Fruit fly (Drosophila melanogaster) whole organism, adult: ENCODE results near the gene CG14118.

Experiments
- CG11617 ChIP-seq: fragments of 200-800 bp; sonication (Bioruptor generic); optimal IDR thresholded peaks from 2 replicates; lab custom pipeline; 2017; ENCODE audit warnings: mild to moderate bottlenecking, missing biosample characterization, missing genetic modification reagents, missing genetic modification characterization
- CG12768 ChIP-seq: fragments of 200-800 bp; sonication (Bioruptor generic); optimal IDR thresholded peaks from 2 replicates; lab custom pipeline; 2017; ENCODE audit warnings: missing biosample characterization, missing genetic modification characterization, mild to moderate bottlenecking, moderate library complexity, missing genetic modification reagents
- CG14711 ChIP-seq: fragments of 200-800 bp; sonication (Bioruptor generic); optimal IDR thresholded peaks from 2 replicates; lab custom pipeline; 2018; ENCODE audit warnings: missing biosample characterization, mild to moderate bottlenecking, missing genetic modification characterization, moderate library complexity
- CG1620 ChIP-seq: fragments of 200-800 bp; sonication (Bioruptor generic); optimal IDR thresholded peaks from 2 replicates; lab custom pipeline; 2016; ENCODE audit warnings: missing biosample characterization, missing genetic modification characterization
- CG33017 ChIP-seq: fragments of 200-800 bp; sonication (Bioruptor generic); optimal IDR thresholded peaks from 2 replicates; lab custom pipeline; 2018; ENCODE audit warnings: missing biosample characterization, mild to moderate bottlenecking, missing genetic modification characterization, moderate library complexity
- CG5204 ChIP-seq: fragments of 200-800 bp; sonication (Bioruptor generic); optimal IDR thresholded peaks from 2 replicates; lab custom pipeline; 2016; ENCODE audit warnings: missing biosample characterization, missing genetic modification characterization
- CG7045 ChIP-seq: fragments of 200-800 bp; sonication (Bioruptor generic); optimal IDR thresholded peaks from 2 replicates; lab custom pipeline; 2017; ENCODE audit warnings: missing biosample characterization, mild to moderate bottlenecking, missing genetic modification characterization
- CG7101 ChIP-seq: fragments of 200-800 bp; sonication (Bioruptor generic); optimal IDR thresholded peaks from 2 replicates; lab custom pipeline; 2018; ENCODE audit warnings: missing biosample characterization, mild to moderate bottlenecking, missing genetic modification characterization, moderate library complexity
- Clk ChIP-seq: fragments of 200-800 bp; sonication (Bioruptor generic); optimal IDR thresholded peaks from 2 replicates; lab custom pipeline; 2017; ENCODE audit warnings: missing biosample characterization, missing genetic modification characterization
- Crg-1 ChIP-seq: fragments of 200-800 bp; sonication (Bioruptor generic); optimal IDR thresholded peaks from 2 replicates; lab custom pipeline; 2016; ENCODE audit warnings: missing biosample characterization, missing genetic modification characterization
- Hr96 ChIP-seq: fragments of 200-800 bp; sonication (Bioruptor generic); optimal IDR thresholded peaks from 2 replicates; lab custom pipeline; 2016; ENCODE audit warnings: missing biosample characterization, missing genetic modification characterization
- Mnt ChIP-seq: fragments of 200-800 bp; sonication (Bioruptor generic); optimal IDR thresholded peaks from 2 replicates; lab custom pipeline; 2016; ENCODE audit warnings: missing biosample characterization, mild to moderate bottlenecking, missing genetic modification characterization
- bab1 ChIP-seq: fragments of 200-800 bp; sonication (Bioruptor generic); optimal IDR thresholded peaks from 3 replicates; lab custom pipeline; 2019; ENCODE audit warnings: missing biosample characterization, mild to moderate bottlenecking, missing genetic modification characterization, moderate library complexity
- cic ChIP-seq: fragments of 200-800 bp; sonication (Bioruptor generic); optimal IDR thresholded peaks from 2 replicates; lab custom pipeline; 2017; ENCODE audit warnings: missing biosample characterization, mild to moderate bottlenecking, missing genetic modification characterization, moderate library complexity
- cnc ChIP-seq, 2 experiments: fragments of >200 bp; optimal IDR thresholded peaks; 2 replicates each; lab custom pipeline; 2017
- kay ChIP-seq: fragments of 200-800 bp; sonication (Bioruptor generic); peaks from one replicate; lab custom pipeline; 2016; ENCODE audit warnings: missing biosample characterization, missing genetic modification characterization, borderline replicate concordance
- ovo ChIP-seq: fragments of 200-800 bp; sonication (Bioruptor generic); optimal IDR thresholded peaks from 2 replicates; lab custom pipeline; 2016; ENCODE audit warnings: missing biosample characterization, missing genetic modification characterization
- pad ChIP-seq: fragments of 200-800 bp; sonication (Bioruptor generic); optimal IDR thresholded peaks from 3 replicates; lab custom pipeline; 2017; ENCODE audit warnings: missing biosample characterization, missing genetic modification characterization, mild to moderate bottlenecking, moderate library complexity, missing genetic modification reagents
- tj ChIP-seq: fragments of 200-800 bp; sonication (Bioruptor generic); optimal IDR thresholded peaks from 3 replicates; lab custom pipeline; 2017; ENCODE audit warnings: missing biosample characterization, mild to moderate bottlenecking, missing genetic modification characterization, moderate library complexity
- toe ChIP-seq: fragments of 200-800 bp; sonication (Bioruptor generic); optimal IDR thresholded peaks from 2 replicates; lab custom pipeline; 2016; ENCODE audit warnings: missing biosample characterization, missing genetic modification characterization

CG14118 gene

dm6 chr3L:12902579-12903228, 10.2 kb downstream of the CG14118 start, which contains the start of gene CG12520:
CG12520 (minus strand) TSS chr3L:12902737.
- TF ChIP-seq CG33017 (tag; lab: Kevin White, UChicago) = no peak
- peak; percentile 10 for TF ChIP-seq bab1
- TF ChIP-seq kay (GFP tag; lab: Kevin White, UChicago) = peak; percentile 89

- TF ChIP-seq Clk (GFP tag; lab: Kevin White, UChicago) (no peak), Crg-1 (GFP tag; lab: Kevin White, UChicago) (no peak), CG12768 (no peak), ovo (GFP tag; lab: Kevin White, UChicago) (no peak), CG1620 (GFP tag; lab: Kevin White, UChicago) (no peak), pad (GFP tag; lab: Kevin White, UChicago) (no peak), CG7101 (tag; lab: Kevin White, UChicago) (no peak), cnc (optimal IDR thresholded peaks at IDR 0.05; lab: Kevin White, UChicago) (no peak), CG14711 (tag; lab: Kevin White, UChicago) (no peak)
Observed at dm6 chr3L:12903611-12904010, 11.2 kb downstream of the CG14118 start, which contains the start of gene CG32117. CG32117 (minus strand) TSS chr3L:12903711.

- peak; percentile 93 for TF ChIP-seq CG11617 (GFP tag; lab: Kevin White, UChicago)
- peak; percentile 86 for TF ChIP-seq toe (GFP tag; lab: Kevin White, UChicago)
- TF ChIP-seq kay (GFP tag; lab: Kevin White, UChicago) = peak; percentile 93
- peak; percentile 68 for TF ChIP-seq Mnt (GFP tag; lab: Kevin White, UChicago)
- peak; percentile 95 for TF ChIP-seq CG14711 (tag; lab: Kevin White, UChicago)
- peak; percentile 66 for TF ChIP-seq CG1620 (GFP tag; lab: Kevin White, UChicago)
- peak; percentile 93 for TF ChIP-seq bab1
- TF ChIP-seq pad (GFP tag; lab: Kevin White, UChicago) = peak; percentile 86
- peak; percentile 74 for TF ChIP-seq cic (GFP tag; lab: Kevin White, UChicago)
- TF ChIP-seq CG5204 (GFP tag; lab: Kevin White, UChicago) = peak; percentile 93
- no peak for TF ChIP-seq cnc (optimal IDR thresholded peaks at IDR 0.05; lab: Kevin White, UChicago)
- TF ChIP-seq Hr96 (GFP tag; lab: Kevin White, UChicago) = peak; percentile 80
- TF ChIP-seq CG12768 = peak; percentile 98
- peak; percentile 97 for TF ChIP-seq CG7101 (tag; lab: Kevin White, UChicago)
- TF ChIP-seq CG33017 (tag; lab: Kevin White, UChicago) = peak; percentile 97
- peak; percentile 73 for TF ChIP-seq Crg-1 (GFP tag; lab: Kevin White, UChicago)
- TF ChIP-seq CG7045 (GFP tag; lab: Kevin White, UChicago) = peak; percentile 97
- TF ChIP-seq tj (GFP tag; lab: Kevin White, UChicago) = peak; percentile 75
- peak; percentile 59 for TF ChIP-seq ovo (GFP tag; lab: Kevin White, UChicago)
- peak; percentile 95 for TF ChIP-seq Clk (GFP tag; lab: Kevin White, UChicago)
Observed at dm6 chr3L:12913609-12914266, 21.3 kb downstream of the CG14118 start, which contains the start of gene CG32115. CG32115 (minus strand) TSS chr3L:12913646.

- TF ChIP-seq CG11617 (GFP tag; lab: Kevin White, UChicago) = no peak
- TF ChIP-seq Mnt (GFP tag; lab: Kevin White, UChicago) = no peak
- TF ChIP-seq CG7101 (tag; lab: Kevin White, UChicago) = no peak
- no peak for TF ChIP-seq kay (GFP tag; lab: Kevin White, UChicago)
- no peak for TF ChIP-seq CG12768
- no peak for TF ChIP-seq tj (GFP tag; lab: Kevin White, UChicago)
- TF ChIP-seq CG14711 (tag; lab: Kevin White, UChicago) = no peak
- no peak for TF ChIP-seq CG33017 (tag; lab: Kevin White, UChicago)
- TF ChIP-seq pad (GFP tag; lab: Kevin White, UChicago) = no peak
- TF ChIP-seq CG7045 (GFP tag; lab: Kevin White, UChicago) = no peak
- no peak for TF ChIP-seq CG1620 (GFP tag; lab: Kevin White, UChicago)
- no peak for TF ChIP-seq bab1
Observed at dm6 chr3L:12915431-12915830, 23.0 kb downstream of the CG14118 start.
